Fruit fly (Drosophila melanogaster) whole organism: ENCODE data around the gene gNacalpha.

Experiments used
- CG8478 ChIP-seq: fragments of >200 bp; optimal IDR thresholded peaks from 2 replicates; lab custom pipeline; 2018; ENCODE audit warnings: inconsistent platforms
- EcR ChIP-seq, 2 experiments: fragments of >200 bp; optimal IDR thresholded peaks; 2 replicates each; lab custom pipeline; 2017; ENCODE audit warnings: missing biosample characterization in 2 of 2, missing genetic modification characterization in 2 of 2, missing genetic modification reagents in 2 of 2
- pan ChIP-seq: fragments of >200 bp; optimal IDR thresholded peaks from 2 replicates; lab custom pipeline; 2017

DNA sequence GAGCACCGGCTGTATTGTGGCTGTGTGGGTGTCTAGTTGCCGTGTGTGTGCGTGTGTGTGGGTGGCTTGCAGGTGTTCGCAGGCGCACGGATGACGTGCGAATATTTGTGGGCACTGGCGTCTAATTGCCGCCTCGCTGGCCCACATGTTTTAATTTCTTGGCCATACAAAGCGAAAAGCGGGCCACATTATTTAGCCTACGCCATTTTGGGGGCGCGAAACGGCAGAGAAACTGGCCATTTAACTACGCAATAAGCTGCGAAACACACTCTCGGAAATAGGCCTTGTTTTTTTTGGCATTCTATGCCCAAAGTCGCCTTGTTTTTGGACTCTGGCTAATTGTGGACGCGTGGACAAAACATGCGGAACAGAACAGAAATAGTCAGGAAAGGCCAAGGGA, 10.2 kb downstream of the gNacalpha start:
- TF ChIP-seq pan (no peak), CG8478 (lab: Kevin White, UChicago) (no peak), EcR (GFP tag; optimal IDR thresholded peaks at IDR 0.05; lab: Kevin White, UChicago) (no peak)
